Fruit fly (Drosophila melanogaster) whole organism, embryonic: Measurements from ENCODE around the gene CG14309.
A peak's percentile ranks its signal among the peaks of the same experiment; 100 is the strongest.

Experiments used
- Atf6 ChIP-seq: fragments of 200-800 bp; sonication (Bioruptor generic); IDR thresholded peaks from 2 replicates; pipeline ENCODE4 v1.3.6; 2022; ENCODE audit warnings: missing biosample characterization, missing genetic modification characterization
- CG11093 ChIP-seq: fragments of 200-800 bp; sonication (Bioruptor generic); IDR thresholded peaks from 3 replicates; pipeline ENCODE4 v1.3.6; 2022; ENCODE audit warnings: missing biosample characterization, missing genetic modification characterization
- CG11247 ChIP-seq: fragments of 200-800 bp; sonication (Bioruptor generic); IDR thresholded peaks from 2 replicates; pipeline ENCODE4 v1.3.6; 2022; ENCODE audit warnings: missing biosample characterization, missing genetic modification characterization
- CG12155 ChIP-seq: fragments of 200-800 bp; sonication (Bioruptor generic); optimal IDR thresholded peaks from 3 replicates; lab custom pipeline; 2016; ENCODE audit warnings: missing biosample characterization, missing genetic modification characterization
- CG12942 ChIP-seq: fragments of 200-800 bp; sonication (Bioruptor generic); optimal IDR thresholded peaks from 3 replicates; lab custom pipeline; 2016; ENCODE audit warnings: missing biosample characterization, missing genetic modification characterization
- CG13424 ChIP-seq: fragments of 200-800 bp; sonication (Bioruptor generic); optimal IDR thresholded peaks from 2 replicates; lab custom pipeline; 2019; ENCODE audit warnings: missing biosample characterization, mild to moderate bottlenecking, missing genetic modification characterization, moderate library complexity
- CG13775 ChIP-seq: fragments of 200-800 bp; sonication (Bioruptor generic); optimal IDR thresholded peaks from 3 replicates; lab custom pipeline; 2017; ENCODE audit warnings: missing biosample characterization, mild to moderate bottlenecking, missing genetic modification characterization
- CG1647 ChIP-seq: fragments of 200-800 bp; sonication (Bioruptor generic); optimal IDR thresholded peaks from 3 replicates; lab custom pipeline; 2016; ENCODE audit warnings: missing biosample characterization, missing genetic modification characterization
- CG16779 ChIP-seq: fragments of 200-800 bp; sonication (Bioruptor generic); IDR thresholded peaks from 2 replicates; pipeline ENCODE4 v1.3.6; 2022; ENCODE audit warnings: missing biosample characterization, missing genetic modification characterization
- CG31224 ChIP-seq: fragments of 200-800 bp; sonication (Bioruptor generic); IDR thresholded peaks from 2 replicates; pipeline ENCODE4 v1.3.6; 2022; ENCODE audit warnings: missing biosample characterization, missing genetic modification characterization
- CG32772 ChIP-seq: fragments of 200-800 bp; sonication (Bioruptor generic); IDR thresholded peaks from 2 replicates; pipeline ENCODE4 v1.3.6; 2022; ENCODE audit warnings: missing biosample characterization, missing genetic modification characterization
- CG34422 ChIP-seq: fragments of 200-800 bp; sonication (Bioruptor generic); IDR thresholded peaks from 3 replicates; pipeline ENCODE4 v1.3.6; 2022; ENCODE audit warnings: missing biosample characterization, missing genetic modification characterization
- CG4360 ChIP-seq: fragments of 200-800 bp; sonication (Bioruptor generic); IDR thresholded peaks from 2 replicates; pipeline ENCODE4 v1.3.6; 2022; ENCODE audit warnings: missing biosample characterization, missing genetic modification characterization
- CG4617 ChIP-seq: fragments of 200-800 bp; sonication (Bioruptor generic); optimal IDR thresholded peaks from 3 replicates; lab custom pipeline; 2016; ENCODE audit warnings: missing biosample characterization, missing genetic modification characterization, borderline replicate concordance
- CG5245 ChIP-seq: fragments of 200-800 bp; sonication (Bioruptor generic); optimal IDR thresholded peaks from 3 replicates; lab custom pipeline; 2016; ENCODE audit warnings: missing biosample characterization, missing genetic modification characterization
- CG6683 ChIP-seq: fragments of 200-800 bp; sonication (Bioruptor generic); optimal IDR thresholded peaks from 2 replicates; lab custom pipeline; 2017; ENCODE audit warnings: missing biosample characterization, mild to moderate bottlenecking, missing genetic modification characterization, missing genetic modification reagents
- CG7839 ChIP-seq: fragments of 200-800 bp; sonication (Bioruptor generic); optimal IDR thresholded peaks from 3 replicates; lab custom pipeline; 2018; ENCODE audit warnings: missing biosample characterization, mild to moderate bottlenecking, missing genetic modification characterization, moderate library complexity
- CG8290 ChIP-seq, 3 experiments: fragments of 200-800 bp; sonication (Bioruptor generic); optimal IDR thresholded peaks; 2 replicates each; lab custom pipeline; 2016 to 2019; ENCODE audit warnings: missing biosample characterization in 3 of 3, missing genetic modification characterization in 3 of 3, mild to moderate bottlenecking in 2 of 3, moderate library complexity in 1 of 3
- CG8388 ChIP-seq: fragments of 200-800 bp; sonication (Bioruptor generic); optimal IDR thresholded peaks from 2 replicates; lab custom pipeline; 2019; ENCODE audit warnings: missing biosample characterization, mild to moderate bottlenecking, missing genetic modification characterization, moderate library complexity
- Dbx ChIP-seq: fragments of 200-800 bp; sonication (Bioruptor generic); IDR thresholded peaks from 3 replicates; pipeline ENCODE4 v1.3.6; 2022; ENCODE audit warnings: missing biosample characterization, missing genetic modification characterization
- ERR ChIP-seq: fragments of 200-800 bp; sonication (Bioruptor generic); optimal IDR thresholded peaks from 2 replicates; lab custom pipeline; 2016; ENCODE audit warnings: missing biosample characterization, missing genetic modification characterization
- Gug ChIP-seq: fragments of 200-800 bp; sonication (Bioruptor generic); IDR thresholded peaks from 4 replicates; pipeline ENCODE4 v1.3.6; 2022; ENCODE audit warnings: missing biosample characterization, missing genetic modification characterization
- HHEX ChIP-seq: fragments of 200-800 bp; sonication (Bioruptor generic); optimal IDR thresholded peaks from 3 replicates; lab custom pipeline; 2017; ENCODE audit warnings: missing biosample characterization, mild to moderate bottlenecking, missing genetic modification characterization, missing genetic modification reagents
- HLH3B ChIP-seq: fragments of 200-800 bp; sonication (Bioruptor generic); IDR thresholded peaks from 2 replicates; pipeline ENCODE4 v1.3.6; 2022; ENCODE audit warnings: missing biosample characterization, missing genetic modification characterization
- Hsf ChIP-seq: fragments of 200-800 bp; sonication (Bioruptor generic); optimal IDR thresholded peaks from 3 replicates; lab custom pipeline; 2016; ENCODE audit warnings: missing biosample characterization, missing genetic modification characterization
- Nf-YB ChIP-seq: fragments of 200-800 bp; sonication (Bioruptor generic); optimal IDR thresholded peaks from 3 replicates; lab custom pipeline; 2019; ENCODE audit warnings: missing biosample characterization, mild to moderate bottlenecking, missing genetic modification characterization, moderate library complexity
- Side ChIP-seq: fragments of 200-800 bp; sonication (Bioruptor generic); optimal IDR thresholded peaks from 2 replicates; lab custom pipeline; 2016; ENCODE audit warnings: missing biosample characterization, missing genetic modification characterization
- Vsx1 ChIP-seq: fragments of 200-800 bp; sonication (Bioruptor generic); optimal IDR thresholded peaks from 2 replicates; lab custom pipeline; 2017; ENCODE audit warnings: missing biosample characterization, mild to moderate bottlenecking, missing genetic modification characterization, missing genetic modification reagents
- al ChIP-seq: fragments of 200-800 bp; sonication (Bioruptor generic); IDR thresholded peaks from 2 replicates; pipeline ENCODE4 v1.3.6; 2022; ENCODE audit warnings: missing biosample characterization, missing genetic modification characterization
- cato ChIP-seq: fragments of 200-800 bp; sonication (Bioruptor generic); optimal IDR thresholded peaks from 2 replicates; lab custom pipeline; 2016; ENCODE audit warnings: missing biosample characterization, missing genetic modification characterization, borderline replicate concordance
- cg ChIP-seq: fragments of 200-800 bp; sonication (Bioruptor generic); optimal IDR thresholded peaks from 3 replicates; lab custom pipeline; 2019; ENCODE audit warnings: missing biosample characterization, mild to moderate bottlenecking, missing genetic modification characterization, moderate library complexity
- croc ChIP-seq: fragments of 200-800 bp; sonication (Bioruptor generic); conservative IDR thresholded peaks from 3 replicates; pipeline ENCODE4 v1.3.6; 2022; ENCODE audit warnings: missing biosample characterization, missing genetic modification characterization
- ems ChIP-seq: fragments of 200-800 bp; sonication (Bioruptor generic); optimal IDR thresholded peaks from 3 replicates; lab custom pipeline; 2016; ENCODE audit warnings: missing biosample characterization, missing genetic modification characterization
- ewg ChIP-seq: fragments of 200-800 bp; sonication (Bioruptor generic); optimal IDR thresholded peaks from 3 replicates; lab custom pipeline; 2017; ENCODE audit warnings: mild to moderate bottlenecking, missing biosample characterization, missing genetic modification reagents, missing genetic modification characterization
- fd3F ChIP-seq: fragments of 200-800 bp; sonication (Bioruptor generic); optimal IDR thresholded peaks from 2 replicates; lab custom pipeline; 2018; ENCODE audit warnings: missing biosample characterization, mild to moderate bottlenecking, missing genetic modification characterization, moderate library complexity
- fru ChIP-seq: fragments of >200 bp; optimal IDR thresholded peaks from 2 replicates; lab custom pipeline; 2017
- ftz-f1 ChIP-seq: fragments of 200-800 bp; sonication (Bioruptor generic); optimal IDR thresholded peaks from 2 replicates; lab custom pipeline; 2016; ENCODE audit warnings: missing biosample characterization, missing genetic modification characterization
- her ChIP-seq: fragments of 200-800 bp; sonication (Bioruptor generic); optimal IDR thresholded peaks from 2 replicates; lab custom pipeline; 2016; ENCODE audit warnings: missing biosample characterization, missing genetic modification characterization
- ken ChIP-seq: fragments of 200-800 bp; sonication (Bioruptor generic); IDR thresholded peaks from 3 replicates; pipeline ENCODE4 v1.3.6; 2022; ENCODE audit warnings: missing biosample characterization, missing genetic modification characterization
- klu ChIP-seq: fragments of 200-800 bp; sonication (Bioruptor generic); IDR thresholded peaks from 2 replicates; pipeline ENCODE4 v1.3.6; 2022; ENCODE audit warnings: missing biosample characterization, missing genetic modification characterization
- lbe ChIP-seq: fragments of 200-800 bp; sonication (Bioruptor generic); optimal IDR thresholded peaks from 2 replicates; lab custom pipeline; 2016; ENCODE audit warnings: missing biosample characterization, mild to moderate bottlenecking, missing genetic modification characterization
- mirr ChIP-seq: fragments of 200-800 bp; sonication (Bioruptor generic); optimal IDR thresholded peaks from 3 replicates; lab custom pipeline; 2018; ENCODE audit warnings: missing biosample characterization, mild to moderate bottlenecking, missing genetic modification characterization
- pan ChIP-seq, 4 experiments: fragments of >200 bp in 3 of 4; fragments of 200-800 bp in 1 of 4; sonication (Bioruptor generic) in 1 of 4; optimal IDR thresholded peaks in 3 of 4; IDR thresholded peaks in 1 of 4; 2 replicates each; pipeline versions ENCODE4 v1.3.6 to Lab custom; 2017 to 2022; ENCODE audit warnings: missing biosample characterization in 2 of 4, missing genetic modification characterization in 2 of 4, mixed read lengths in 1 of 4
- pum ChIP-seq: fragments of 200-800 bp; sonication (Bioruptor generic); optimal IDR thresholded peaks from 2 replicates; lab custom pipeline; 2016; ENCODE audit warnings: missing biosample characterization, missing genetic modification characterization
- sd ChIP-seq: fragments of 200-800 bp; sonication (Bioruptor generic); optimal IDR thresholded peaks from 3 replicates; lab custom pipeline; 2018; ENCODE audit warnings: missing biosample characterization, mild to moderate bottlenecking, missing genetic modification characterization, moderate library complexity
- tll ChIP-seq, 2 experiments: fragments of 200-800 bp in 1 of 2; fragments of >200 bp in 1 of 2; sonication (Bioruptor generic) in 1 of 2; optimal IDR thresholded peaks; 2 replicates each; lab custom pipeline; 2017 to 2019; ENCODE audit warnings: missing biosample characterization in 2 of 2, missing genetic modification characterization in 2 of 2, mild to moderate bottlenecking in 1 of 2, moderate library complexity in 1 of 2
- yki ChIP-seq: fragments of >200 bp; optimal IDR thresholded peaks from 3 replicates; lab custom pipeline; 2018
- zen2 ChIP-seq: fragments of 200-800 bp; sonication (Bioruptor generic); IDR thresholded peaks from 3 replicates; pipeline ENCODE4 v1.3.6; 2022; ENCODE audit warnings: missing biosample characterization, missing genetic modification characterization; ENCODE audit not compliant: partially characterized antibody

CG14309 gene

DNA sequence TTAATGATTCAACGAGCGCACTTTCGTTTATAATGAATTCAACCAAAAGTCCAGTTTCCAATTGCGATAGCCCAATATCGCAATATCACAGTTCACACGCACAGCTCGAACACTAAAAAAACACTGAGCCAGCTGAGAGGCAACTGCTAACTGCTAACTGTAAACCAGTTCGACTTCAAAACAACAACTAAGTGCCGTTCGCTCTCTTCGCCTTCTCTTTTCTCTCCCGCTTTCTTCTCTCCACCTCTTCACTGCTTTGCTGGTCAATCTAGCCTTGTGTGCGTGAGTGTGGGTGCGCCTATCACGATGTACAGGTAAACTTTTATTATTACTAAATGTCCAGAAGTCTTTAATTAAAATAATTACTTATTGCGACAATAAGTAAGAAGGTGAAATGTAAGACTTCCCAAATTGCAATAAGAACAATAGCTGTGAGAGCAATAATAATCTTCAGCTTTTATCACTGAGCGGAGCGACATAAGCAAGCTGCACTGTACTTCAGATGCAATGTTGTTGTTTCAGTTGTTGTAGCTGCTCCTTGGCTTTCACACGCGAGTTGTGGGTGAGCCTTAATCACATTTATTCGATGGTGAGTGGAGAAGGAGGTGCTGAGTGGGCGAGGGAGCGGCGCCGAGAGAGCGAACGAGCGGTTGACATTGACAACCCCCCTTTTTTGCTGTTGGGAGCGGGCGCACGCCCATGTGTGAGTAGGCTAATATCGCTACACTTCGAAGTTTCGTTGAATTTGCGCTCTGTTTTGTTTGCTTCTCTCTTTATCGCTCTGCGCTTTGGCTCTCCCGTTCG lies 12.1 kb upstream of the CG14309 start, which contains the start of gene Vti1b (continued):
- peak; percentile 89 for TF ChIP-seq ewg
- TF ChIP-seq sd (tag; lab: Kevin White, UChicago), result peak; percentile 75
- peak; percentile 92 for TF ChIP-seq CG12155
- peak; percentile 92 for TF ChIP-seq CG13424 (tag; lab: Kevin White, UChicago)
- TF ChIP-seq CG7839 (tag; lab: Kevin White, UChicago), result peak; percentile 94
- peak; percentile 90 for TF ChIP-seq cg (GFP tag; lab: Kevin White, UChicago)
- peak; percentile 82 for TF ChIP-seq Nf-YB (GFP tag; lab: Kevin White, UChicago)
- peak; percentile 91 for TF ChIP-seq CG32772 (GFP tag; lab: Robert Waterston, UW)
- TF ChIP-seq zen2 (GFP tag; lab: Robert Waterston, UW), result peak; percentile 7; the same call in 1 of the 3 replicates
- TF ChIP-seq Dbx (GFP tag; lab: Robert Waterston, UW), result peak; percentile 88
- peak; percentile 84 for TF ChIP-seq CG31224 (GFP tag; lab: Robert Waterston, UW)
- peak; percentile 89 for TF ChIP-seq ERR
- peak; percentile 85 for TF ChIP-seq CG4617 (GFP tag; lab: Kevin White, UChicago)
- peak; percentile 94 for TF ChIP-seq ken
- TF ChIP-seq CG13775 (GFP tag; lab: Kevin White, UChicago), result peak; percentile 88
- peak; percentile 93 for TF ChIP-seq HLH3B (GFP tag; lab: Robert Waterston, UW)
- TF ChIP-seq HHEX (GFP tag; lab: Kevin White, UChicago), result peak; percentile 94
- TF ChIP-seq her, result peak; percentile 85
- TF ChIP-seq cato (GFP tag; lab: Kevin White, UChicago), result peak; percentile 88
- TF ChIP-seq lbe (GFP tag; lab: Kevin White, UChicago), result peak; percentile 93
- no peak for TF ChIP-seq pan (optimal IDR thresholded peaks at IDR 0.05; lab: Kevin White, UChicago)
- peak in 1 of 2 experiments; percentile 95 for TF ChIP-seq pan (GFP tag; optimal IDR thresholded peaks at IDR 0.05 in 1 of 2, IDR thresholded peaks at IDR 0.05 in 1 of 2)
- no peak for TF ChIP-seq tll (GFP tag; optimal IDR thresholded peaks at IDR 0.05; lab: Kevin White, UChicago)
- peak; percentile 93 for TF ChIP-seq pum
- TF ChIP-seq CG12942 (GFP tag; lab: Kevin White, UChicago), result peak; percentile 90
- TF ChIP-seq CG11093 (GFP tag; lab: Robert Waterston, UW), result peak; percentile 93
- peak; percentile 84 for TF ChIP-seq fd3F (GFP tag; lab: Kevin White, UChicago)
- TF ChIP-seq fru, result no peak
- peak; percentile 87 for TF ChIP-seq Vsx1 (GFP tag; lab: Kevin White, UChicago)
- TF ChIP-seq CG8388 (GFP tag; lab: Kevin White, UChicago), result peak; percentile 92
- TF ChIP-seq croc (GFP tag; lab: Robert Waterston, UW), result peak; percentile 93
- peak; percentile 41 for TF ChIP-seq yki (lab: Kevin White, UChicago)
- TF ChIP-seq Gug, result peak; percentile 94
- TF ChIP-seq Hsf, result peak; percentile 96
- peak; percentile 69 for TF ChIP-seq mirr (GFP tag; lab: Kevin White, UChicago)
- TF ChIP-seq klu (GFP tag; lab: Robert Waterston, UW), result peak; percentile 93
- peak; percentile 83 for TF ChIP-seq al (GFP tag; lab: Robert Waterston, UW)
- peak; percentile 93 for TF ChIP-seq ftz-f1 (GFP tag; lab: Kevin White, UChicago)
- TF ChIP-seq CG1647 (GFP tag; lab: Kevin White, UChicago), result peak; percentile 88
- peak; percentile 77; the same call in 1 of the 2 replicates for TF ChIP-seq CG16779 (GFP tag; lab: Robert Waterston, UW)
- peak; percentile 53 for TF ChIP-seq CG8290 (GFP tag; optimal IDR thresholded peaks at IDR 0.05; lab: Kevin White, UChicago)
- peak; percentile 45 to 81 for TF ChIP-seq CG8290 (tag; optimal IDR thresholded peaks at IDR 0.05; lab: Kevin White, UChicago)
- peak; percentile 88 for TF ChIP-seq Atf6
- TF ChIP-seq Side (GFP tag; lab: Kevin White, UChicago), result peak; percentile 88
- peak; percentile 92 for TF ChIP-seq CG5245 (GFP tag; lab: Kevin White, UChicago)
- TF ChIP-seq ems, result peak; percentile 91
- TF ChIP-seq CG11247, result peak; percentile 88
- peak; percentile 89 for TF ChIP-seq CG34422 (GFP tag; lab: Robert Waterston, UW)
- TF ChIP-seq CG4360 (GFP tag; lab: Robert Waterston, UW), result peak; percentile 82
- peak; percentile 85 for TF ChIP-seq CG6683 (GFP tag; lab: Kevin White, UChicago)
